Worm (Caenorhabditis elegans): ENCODE results near the gene W09G12.7.

The W09G12.7 gene

ce11 chrIV:1260474-1260873 lies 31.6 kb downstream of the W09G12.7 start:
- TF ChIP-seq B0310.2 (tag; optimal IDR thresholded peaks at IDR 0.05) (no peak), hmg-4 (GFP tag; optimal IDR thresholded peaks at IDR 0.05) (no peak), tra-4 (tag; optimal IDR thresholded peaks at IDR 0.05) (no peak), pes-1 (GFP tag; IDR thresholded peaks at IDR 0.05) (no peak), ceh-13 (GFP tag; optimal IDR thresholded peaks at IDR 0.05) (no peak), F13C5.2 (tag; optimal IDR thresholded peaks at IDR 0.05) (no peak), tbx-37 (GFP tag; conservative IDR thresholded peaks at IDR 0.05) (no peak)

ce11 chrIV:1261024-1261423 lies 32.1 kb downstream of the W09G12.7 start, which contains the start of gene clec-169:
Gene clec-169, plus strand, starts transcription at chrIV:1261324.
- TF ChIP-seq scrt-1 (GFP tag; IDR thresholded peaks at IDR 0.05), result no peak
- TF ChIP-seq ceh-36 (tag; optimal IDR thresholded peaks at IDR 0.05), result no peak
- TF ChIP-seq hmbx-1 (tag; optimal IDR thresholded peaks at IDR 0.05), result no peak
- TF ChIP-seq aly-1 (tag; optimal IDR thresholded peaks at IDR 0.05), result no peak
- no peak for TF ChIP-seq tbx-37 (GFP tag; conservative IDR thresholded peaks at IDR 0.05)
- no peak for TF ChIP-seq ets-7 (tag; optimal IDR thresholded peaks at IDR 0.05)
- TF ChIP-seq sea-1 (GFP tag; conservative IDR thresholded peaks at IDR 0.05), result no peak

- TF ChIP-seq sea-1 (GFP tag; conservative IDR thresholded peaks at IDR 0.05) (no peak), scrt-1 (GFP tag; IDR thresholded peaks at IDR 0.05) (no peak), pes-1 (GFP tag; IDR thresholded peaks at IDR 0.05) (no peak), ama-1 (optimal IDR thresholded peaks at IDR 0.05) (no peak), F13C5.2 (tag; optimal IDR thresholded peaks at IDR 0.05) (no peak), B0310.2 (tag; optimal IDR thresholded peaks at IDR 0.05) (no peak), hnd-1 (tag; optimal IDR thresholded peaks at IDR 0.05) (no peak), aly-1 (tag; optimal IDR thresholded peaks at IDR 0.05) (no peak)
Observed at ce11 chrIV:1261930-1262329, 33.0 kb downstream of the W09G12.7 start.

- TF ChIP-seq hmg-4 (GFP tag; optimal IDR thresholded peaks at IDR 0.05), result no peak
- no peak for TF ChIP-seq B0310.2 (tag; optimal IDR thresholded peaks at IDR 0.05)
- no peak for TF ChIP-seq ceh-36 (tag; optimal IDR thresholded peaks at IDR 0.05)
- TF ChIP-seq F13C5.2 (tag; optimal IDR thresholded peaks at IDR 0.05), result no peak
- no peak for TF ChIP-seq tbx-11 (GFP tag; IDR thresholded peaks at IDR 0.05)
- no peak for TF ChIP-seq ama-1 (optimal IDR thresholded peaks at IDR 0.05)
- no peak for TF ChIP-seq sea-1 (GFP tag; conservative IDR thresholded peaks at IDR 0.05)
- no peak for TF ChIP-seq tbx-37 (GFP tag; conservative IDR thresholded peaks at IDR 0.05)
- no peak for TF ChIP-seq pes-1 (GFP tag; IDR thresholded peaks at IDR 0.05)
- no peak for TF ChIP-seq flt-1 (GFP tag; IDR thresholded peaks at IDR 0.05)
- TF ChIP-seq ets-7 (tag; optimal IDR thresholded peaks at IDR 0.05), result no peak
- TF ChIP-seq ceh-13 (GFP tag; optimal IDR thresholded peaks at IDR 0.05), result no peak
- TF ChIP-seq scrt-1 (GFP tag; IDR thresholded peaks at IDR 0.05), result no peak
Observed at ce11 chrIV:1264928-1265327, 36.0 kb downstream of the W09G12.7 start, which contains the start of gene F38A1.13. Gene F38A1.13, plus strand, starts transcription at chrIV:1265228.

ce11 chrIV:1266138-1266537 lies 37.3 kb downstream of the W09G12.7 start:
- TF ChIP-seq ama-1 (optimal IDR thresholded peaks at IDR 0.05), result no peak
- no peak for TF ChIP-seq scrt-1 (GFP tag; IDR thresholded peaks at IDR 0.05)
- TF ChIP-seq ets-7 (tag; optimal IDR thresholded peaks at IDR 0.05), result no peak
- no peak for TF ChIP-seq sea-1 (GFP tag; conservative IDR thresholded peaks at IDR 0.05)

- no peak for TF ChIP-seq F13C5.2 (tag; optimal IDR thresholded peaks at IDR 0.05)
- TF ChIP-seq scrt-1 (GFP tag; IDR thresholded peaks at IDR 0.05), result no peak
- TF ChIP-seq ceh-36 (tag; optimal IDR thresholded peaks at IDR 0.05), result no peak
- no peak for TF ChIP-seq tra-4 (tag; optimal IDR thresholded peaks at IDR 0.05)
- TF ChIP-seq ama-1 (optimal IDR thresholded peaks at IDR 0.05), result no peak
- TF ChIP-seq ets-7 (tag; optimal IDR thresholded peaks at IDR 0.05), result no peak
- no peak for TF ChIP-seq flt-1 (GFP tag; IDR thresholded peaks at IDR 0.05)
- TF ChIP-seq B0310.2 (tag; optimal IDR thresholded peaks at IDR 0.05), result no peak
- TF ChIP-seq aly-1 (tag; optimal IDR thresholded peaks at IDR 0.05), result no peak
- TF ChIP-seq ceh-13 (GFP tag; optimal IDR thresholded peaks at IDR 0.05), result no peak
- TF ChIP-seq pes-1 (GFP tag; IDR thresholded peaks at IDR 0.05), result no peak
- TF ChIP-seq sea-1 (GFP tag; conservative IDR thresholded peaks at IDR 0.05), result no peak
- TF ChIP-seq tbx-37 (GFP tag; conservative IDR thresholded peaks at IDR 0.05), result no peak
- TF ChIP-seq hmbx-1 (tag; optimal IDR thresholded peaks at IDR 0.05), result no peak
- TF ChIP-seq hmg-4 (GFP tag; optimal IDR thresholded peaks at IDR 0.05), result no peak
- TF ChIP-seq hnd-1 (tag; optimal IDR thresholded peaks at IDR 0.05), result no peak
- TF ChIP-seq tbx-11 (GFP tag; IDR thresholded peaks at IDR 0.05), result no peak
Observed at ce11 chrIV:1266724-1267123, 37.8 kb downstream of the W09G12.7 start, which contains the start of gene clec-170. Gene clec-170, plus strand, starts transcription at chrIV:1266866.

ce11 chrIV:1274583-1274982 lies 45.7 kb downstream of the W09G12.7 start, which contains the start of gene C09E9.1:
Gene C09E9.1, plus strand, starts transcription at chrIV:1274868.
- TF ChIP-seq tbx-37 (GFP tag; conservative IDR thresholded peaks at IDR 0.05) (no peak), flt-1 (GFP tag; IDR thresholded peaks at IDR 0.05) (no peak), sea-1 (GFP tag; conservative IDR thresholded peaks at IDR 0.05) (no peak), B0310.2 (tag; optimal IDR thresholded peaks at IDR 0.05) (no peak), tbx-11 (GFP tag; IDR thresholded peaks at IDR 0.05) (no peak), pes-1 (GFP tag; IDR thresholded peaks at IDR 0.05) (no peak), scrt-1 (GFP tag; IDR thresholded peaks at IDR 0.05) (no peak), hmbx-1 (tag; optimal IDR thresholded peaks at IDR 0.05) (no peak), ceh-36 (tag; optimal IDR thresholded peaks at IDR 0.05) (no peak)

ce11 chrIV:1275910-1276309 lies 47.0 kb downstream of the W09G12.7 start:
- no peak for TF ChIP-seq hmg-4 (GFP tag; optimal IDR thresholded peaks at IDR 0.05)

- TF ChIP-seq scrt-1 (GFP tag; IDR thresholded peaks at IDR 0.05) (no peak), ceh-13 (GFP tag; optimal IDR thresholded peaks at IDR 0.05) (no peak), ets-7 (tag; optimal IDR thresholded peaks at IDR 0.05) (no peak), tra-4 (tag; optimal IDR thresholded peaks at IDR 0.05) (no peak), sea-1 (GFP tag; conservative IDR thresholded peaks at IDR 0.05) (no peak), flt-1 (GFP tag; IDR thresholded peaks at IDR 0.05) (no peak), ceh-36 (tag; optimal IDR thresholded peaks at IDR 0.05) (no peak), B0310.2 (tag; optimal IDR thresholded peaks at IDR 0.05) (no peak), ama-1 (optimal IDR thresholded peaks at IDR 0.05) (no peak), hmg-4 (GFP tag; optimal IDR thresholded peaks at IDR 0.05) (no peak), tbx-11 (GFP tag; IDR thresholded peaks at IDR 0.05) (no peak), F13C5.2 (tag; optimal IDR thresholded peaks at IDR 0.05) (no peak), tbx-37 (GFP tag; conservative IDR thresholded peaks at IDR 0.05) (no peak), pes-1 (GFP tag; IDR thresholded peaks at IDR 0.05) (no peak), aly-1 (tag; optimal IDR thresholded peaks at IDR 0.05) (no peak)
Observed at ce11 chrIV:1277067-1277466, 48.2 kb downstream of the W09G12.7 start.
